Worm (Caenorhabditis elegans): ENCODE measurements around the gene F38B7.11.
A peak's percentile ranks its signal among the peaks of the same experiment; 100 is the strongest.

Gene F38B7.11

ce11 chrV:11525338-11525737 is 21.6 kb upstream of the F38B7.11 start:
- no peak for TF ChIP-seq bed-3 (GFP tag; optimal IDR thresholded peaks at IDR 0.05)
- peak; percentile 28 for TF ChIP-seq sptf-1 (tag; optimal IDR thresholded peaks at IDR 0.05)
- peak; percentile 70 for TF ChIP-seq blmp-1 (tag; optimal IDR thresholded peaks at IDR 0.05)
- no peak for TF ChIP-seq zip-8 (tag; optimal IDR thresholded peaks at IDR 0.05)
- TF ChIP-seq tbx-8 (GFP tag; optimal IDR thresholded peaks at IDR 0.05): no peak
- TF ChIP-seq ham-2 (GFP tag; optimal IDR thresholded peaks at IDR 0.05): peak; percentile 44
- TF ChIP-seq mep-1 (tag; optimal IDR thresholded peaks at IDR 0.05): no peak

DNA sequence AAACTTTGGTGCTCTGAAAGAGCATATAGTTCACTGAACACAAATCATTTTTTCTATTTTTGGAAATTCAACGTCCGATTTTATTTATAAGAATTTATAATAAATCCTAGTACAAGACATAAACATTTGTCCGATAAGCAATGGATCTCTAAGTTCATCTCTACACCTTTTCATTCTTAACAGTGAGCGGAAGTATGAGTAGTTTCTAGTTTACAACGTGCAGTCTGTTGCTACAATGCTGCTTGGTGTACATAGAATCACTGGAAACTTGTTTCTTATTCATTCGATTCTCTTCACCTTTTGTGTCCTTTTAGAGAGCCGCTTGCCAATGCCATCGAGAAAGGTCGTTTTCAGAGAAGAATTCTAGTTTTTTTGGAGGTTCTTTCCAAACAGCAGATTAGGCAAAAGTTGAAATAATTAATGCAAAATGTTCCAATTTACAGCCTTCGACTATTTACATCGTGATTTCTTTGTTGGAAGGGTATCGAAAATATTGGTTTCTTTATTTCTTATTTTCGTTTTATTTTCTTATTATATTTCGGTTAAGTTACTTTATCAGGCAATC is 19.9 kb upstream of the F38B7.11 start:
- TF ChIP-seq sem-2 (GFP tag; optimal IDR thresholded peaks at IDR 0.05) (no peak), nhr-237 (tag; optimal IDR thresholded peaks at IDR 0.05) (no peak), unc-120 (tag; optimal IDR thresholded peaks at IDR 0.05; ENCODE audit: poor library complexity, severe bottlenecking) (no peak), sptf-1 (tag; optimal IDR thresholded peaks at IDR 0.05) (no peak), hlh-1 (tag; optimal IDR thresholded peaks at IDR 0.05) (no peak), ces-1 (GFP tag; optimal IDR thresholded peaks at IDR 0.05) (no peak), ceh-83 (GFP tag; optimal IDR thresholded peaks at IDR 0.05) (no peak), M03D4.4 (tag; optimal IDR thresholded peaks at IDR 0.05) (no peak), mep-1 (tag; optimal IDR thresholded peaks at IDR 0.05) (no peak)

DNA sequence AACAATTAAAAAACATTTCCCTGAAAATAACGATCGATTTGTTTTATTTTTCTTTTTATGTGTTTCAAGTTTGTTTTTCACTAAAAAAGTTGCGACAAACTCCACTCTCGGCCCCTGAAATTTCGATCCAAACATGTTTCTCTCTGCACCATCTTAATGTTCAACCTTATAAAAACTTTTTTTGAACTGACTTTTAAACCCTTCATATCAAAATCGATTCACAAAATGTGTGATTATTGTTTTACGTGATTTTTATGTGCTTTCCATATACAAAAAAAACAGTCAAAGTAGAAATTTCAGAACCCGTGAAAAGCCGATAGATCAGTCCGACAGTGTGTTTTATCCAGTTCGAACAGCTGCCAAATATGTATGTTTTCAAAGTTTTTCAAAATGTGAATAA is 19.4 kb upstream of the F38B7.11 start, which contains the start of gene ccch-1:
ccch-1 (plus strand) TSS at position 301 of the 400 bp plus-strand sequence.
- no peak for TF ChIP-seq cnd-1 (tag; optimal IDR thresholded peaks at IDR 0.05)
- no peak for TF ChIP-seq nhr-12 (tag; optimal IDR thresholded peaks at IDR 0.05)
- TF ChIP-seq M03D4.4 (tag; optimal IDR thresholded peaks at IDR 0.05): no peak

- TF ChIP-seq hlh-1 (tag; optimal IDR thresholded peaks at IDR 0.05): peak; percentile 11
- TF ChIP-seq ceh-43 (GFP tag; optimal IDR thresholded peaks at IDR 0.05): no peak
- peak; percentile 19 for TF ChIP-seq unc-120 (tag; optimal IDR thresholded peaks at IDR 0.05; ENCODE audit: poor library complexity, severe bottlenecking)
These were observed 18.1 kb upstream of the F38B7.11 start for ce11 chrV:11528633-11529327.

ce11 chrV:11529541-11529940 is 17.4 kb upstream of the F38B7.11 start:
- TF ChIP-seq nhr-237 (tag; optimal IDR thresholded peaks at IDR 0.05): peak; percentile 27
- no peak for TF ChIP-seq blmp-1 (tag; optimal IDR thresholded peaks at IDR 0.05)

ce11 chrV:11531100-11531499 is 15.8 kb upstream of the F38B7.11 start:
- TF ChIP-seq ceh-39 (tag; optimal IDR thresholded peaks at IDR 0.05) (no peak), lsy-2 (tag; optimal IDR thresholded peaks at IDR 0.05) (no peak), mep-1 (tag; optimal IDR thresholded peaks at IDR 0.05) (no peak), tbx-8 (GFP tag; optimal IDR thresholded peaks at IDR 0.05) (no peak), zip-8 (tag; optimal IDR thresholded peaks at IDR 0.05) (no peak)

ce11 chrV:11531831-11532534 is 14.9 kb upstream of the F38B7.11 start:
- TF ChIP-seq snpc-4 (tag; optimal IDR thresholded peaks at IDR 0.05) (no peak), nhr-28 (tag; optimal IDR thresholded peaks at IDR 0.05) (no peak), unc-120 (tag; optimal IDR thresholded peaks at IDR 0.05; ENCODE audit: poor library complexity, severe bottlenecking) (peak; percentile 79), blmp-1 (tag; optimal IDR thresholded peaks at IDR 0.05) (no peak), nhr-237 (tag; optimal IDR thresholded peaks at IDR 0.05) (peak; percentile 16), ceh-83 (GFP tag; optimal IDR thresholded peaks at IDR 0.05) (peak; percentile 10), elt-1 (tag; optimal IDR thresholded peaks at IDR 0.05; ENCODE audit: borderline replicate concordance, insufficient read depth) (no peak), unc-62 (GFP tag; optimal IDR thresholded peaks at IDR 0.05) (peak; percentile 58), hlh-1 (tag; optimal IDR thresholded peaks at IDR 0.05) (peak; percentile 96), ham-2 (GFP tag; optimal IDR thresholded peaks at IDR 0.05) (no peak), sptf-1 (tag; optimal IDR thresholded peaks at IDR 0.05) (peak; percentile 20), lin-32 (GFP tag; optimal IDR thresholded peaks at IDR 0.05) (no peak), elt-3 (tag; optimal IDR thresholded peaks at IDR 0.05) (no peak)

Measured in whole organism, mixed stage, embryonic.